Fruit fly (Drosophila melanogaster) whole organism, adult: Measurements from ENCODE around the gene SLIRP2.

ENCODE experiments used
- CG11617 ChIP-seq: fragments of 200-800 bp; sonication (Bioruptor generic); optimal IDR thresholded peaks from 2 replicates; lab custom pipeline; 2017; ENCODE audit warnings: mild to moderate bottlenecking, missing biosample characterization, missing genetic modification reagents, missing genetic modification characterization
- CG1620 ChIP-seq: fragments of 200-800 bp; sonication (Bioruptor generic); optimal IDR thresholded peaks from 2 replicates; lab custom pipeline; 2016; ENCODE audit warnings: missing biosample characterization, missing genetic modification characterization
- CG33017 ChIP-seq: fragments of 200-800 bp; sonication (Bioruptor generic); optimal IDR thresholded peaks from 2 replicates; lab custom pipeline; 2018; ENCODE audit warnings: missing biosample characterization, mild to moderate bottlenecking, missing genetic modification characterization, moderate library complexity
- CG7045 ChIP-seq: fragments of 200-800 bp; sonication (Bioruptor generic); optimal IDR thresholded peaks from 2 replicates; lab custom pipeline; 2017; ENCODE audit warnings: missing biosample characterization, mild to moderate bottlenecking, missing genetic modification characterization
- Crg-1 ChIP-seq: fragments of 200-800 bp; sonication (Bioruptor generic); optimal IDR thresholded peaks from 2 replicates; lab custom pipeline; 2016; ENCODE audit warnings: missing biosample characterization, missing genetic modification characterization
- Hr96 ChIP-seq: fragments of 200-800 bp; sonication (Bioruptor generic); optimal IDR thresholded peaks from 2 replicates; lab custom pipeline; 2016; ENCODE audit warnings: missing biosample characterization, missing genetic modification characterization
- Mnt ChIP-seq: fragments of 200-800 bp; sonication (Bioruptor generic); optimal IDR thresholded peaks from 2 replicates; lab custom pipeline; 2016; ENCODE audit warnings: missing biosample characterization, mild to moderate bottlenecking, missing genetic modification characterization
- ovo ChIP-seq: fragments of 200-800 bp; sonication (Bioruptor generic); optimal IDR thresholded peaks from 2 replicates; lab custom pipeline; 2016; ENCODE audit warnings: missing biosample characterization, missing genetic modification characterization
- pad ChIP-seq: fragments of 200-800 bp; sonication (Bioruptor generic); optimal IDR thresholded peaks from 3 replicates; lab custom pipeline; 2017; ENCODE audit warnings: missing biosample characterization, missing genetic modification characterization, mild to moderate bottlenecking, moderate library complexity, missing genetic modification reagents

- TF ChIP-seq CG33017 (tag; lab: Kevin White, UChicago) (no peak), Crg-1 (GFP tag; lab: Kevin White, UChicago) (no peak), CG7045 (GFP tag; lab: Kevin White, UChicago) (no peak), Hr96 (GFP tag; lab: Kevin White, UChicago) (no peak), CG11617 (no peak), Mnt (GFP tag; lab: Kevin White, UChicago) (no peak), pad (GFP tag; lab: Kevin White, UChicago) (no peak), CG1620 (GFP tag; lab: Kevin White, UChicago) (no peak), ovo (GFP tag; lab: Kevin White, UChicago) (no peak)
These were observed 32.4 kb downstream of the SLIRP2 start for dm6 chr3R:8683280-8683679.
